Worm (Caenorhabditis elegans) whole organism, midembryonic: ENCODE measurements around the gene lsm-5.

Experiments
- T22C8.4 ChIP-seq: fragments of 200-800 bp; sonication (Bioruptor generic); IDR thresholded peaks from 2 replicates; pipeline ENCODE4 v1.3.6; 2022; ENCODE audit warnings: missing genetic modification characterization, missing compliant biosample characterization
- cog-1 ChIP-seq: sonication (generic microtip); optimal IDR thresholded peaks from 2 replicates; lab custom pipeline; 2016; ENCODE audit warnings: missing genetic modification characterization, missing compliant biosample characterization
- flt-1 ChIP-seq: fragments of 200-800 bp; sonication (Bioruptor generic); IDR thresholded peaks from 2 replicates; pipeline ENCODE4 v1.3.6; 2022; ENCODE audit warnings: missing genetic modification characterization, missing compliant biosample characterization
- klf-2 ChIP-seq: fragments of 200-800 bp; sonication (Bioruptor generic); conservative IDR thresholded peaks from 2 replicates; pipeline ENCODE4 v1.3.6; 2022; ENCODE audit warnings: missing genetic modification reagents, missing genetic modification characterization, missing compliant biosample characterization
- med-1 ChIP-seq: sonication (generic microtip); optimal IDR thresholded peaks from 2 replicates; lab custom pipeline; 2017; ENCODE audit warnings: missing genetic modification characterization, mild to moderate bottlenecking, missing compliant biosample characterization, antibody characterized with exemption, missing genetic modification reagents; ENCODE audit not compliant: insufficient read depth
- ref-1 ChIP-seq: fragments of 200-800 bp; sonication (Bioruptor generic); conservative IDR thresholded peaks from 2 replicates; pipeline ENCODE4 v1.3.6; 2022; ENCODE audit warnings: missing genetic modification reagents, missing genetic modification characterization, missing compliant biosample characterization
- tab-1 ChIP-seq: fragments of 200-800 bp; sonication (Bioruptor generic); IDR thresholded peaks from 2 replicates; pipeline ENCODE4 v1.3.6; 2022; ENCODE audit warnings: missing genetic modification characterization, missing compliant biosample characterization
- ztf-23 ChIP-seq: fragments of 200-800 bp; sonication (Bioruptor generic); IDR thresholded peaks from 2 replicates; pipeline ENCODE4 v1.3.6; 2022; ENCODE audit warnings: missing genetic modification reagents, missing genetic modification characterization, missing compliant biosample characterization
- ztf-29 ChIP-seq: fragments of 200-800 bp; sonication (Bioruptor generic); IDR thresholded peaks from 2 replicates; pipeline ENCODE4 v1.3.6; 2022; ENCODE audit warnings: missing genetic modification reagents, missing genetic modification characterization, missing compliant biosample characterization

Gene lsm-5

DNA sequence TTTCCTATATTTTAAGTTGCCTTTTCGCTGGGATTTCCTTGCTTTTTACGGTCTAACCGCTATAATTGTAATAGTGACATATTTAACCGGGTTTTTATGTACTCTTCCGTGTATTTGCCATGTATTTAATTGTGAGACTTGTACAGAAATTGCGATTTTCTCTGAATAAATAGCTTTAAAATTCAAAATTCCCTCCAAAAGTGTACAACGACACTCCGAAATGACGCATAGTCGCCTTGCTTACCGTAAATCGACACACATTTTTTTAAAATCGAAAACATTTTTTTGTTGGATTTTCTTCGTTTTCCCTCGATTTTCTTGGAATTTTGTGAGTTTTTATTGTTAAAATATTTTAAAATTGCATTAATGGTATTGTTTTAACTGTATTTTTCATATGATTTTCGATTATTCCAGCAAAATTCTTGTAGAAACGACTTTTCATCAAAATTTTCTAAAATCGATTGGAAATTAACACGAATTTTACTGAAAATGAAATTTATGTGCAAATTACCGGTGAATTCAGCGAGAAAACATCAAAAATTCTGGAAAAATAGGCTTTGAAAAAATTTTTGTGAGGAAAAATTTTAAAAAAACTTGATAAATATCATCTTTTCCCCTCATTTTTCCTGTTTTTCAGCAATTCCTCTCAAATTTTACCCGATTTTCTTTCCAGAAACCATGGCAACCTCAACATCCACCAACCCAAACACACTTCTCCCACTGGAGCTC is at the start of gene lsm-5:
Gene lsm-5 (plus strand): TSS at position 679 of the 729 bp plus-strand sequence.
- TF ChIP-seq T22C8.4 (no peak), flt-1 (GFP tag; lab: Robert Waterston, UW) (no peak), ref-1 (GFP tag; lab: Robert Waterston, UW) (no peak), med-1 (GFP tag; lab: Kevin White, UChicago) (no peak), ztf-29 (GFP tag; lab: Robert Waterston, UW) (no peak), klf-2 (GFP tag; lab: Robert Waterston, UW) (no peak), cog-1 (no peak), ztf-23 (GFP tag; lab: Robert Waterston, UW) (no peak), tab-1 (GFP tag; lab: Robert Waterston, UW) (no peak)

DNA sequence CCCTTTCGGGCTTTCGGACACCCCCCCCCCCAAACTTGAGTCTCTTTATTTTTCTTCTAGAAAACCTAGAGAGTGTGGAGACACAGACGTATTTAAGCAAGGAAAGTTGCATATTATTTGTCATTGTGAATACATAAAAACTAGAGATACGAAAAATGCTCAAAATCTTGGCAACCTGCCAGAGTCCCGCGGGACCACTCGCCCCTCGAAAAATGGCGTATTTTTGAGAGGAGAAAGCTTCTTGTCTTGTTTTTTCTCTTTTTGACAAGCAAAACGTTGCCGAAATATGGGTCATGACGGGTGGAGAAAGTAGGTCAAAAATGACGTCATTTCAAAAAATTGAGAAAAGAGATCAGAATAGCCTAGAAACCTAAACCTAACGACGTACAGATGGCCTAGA is 49.8 kb upstream of the lsm-5 start:
- TF ChIP-seq ztf-23 (GFP tag; lab: Robert Waterston, UW) (no peak), ref-1 (GFP tag; lab: Robert Waterston, UW) (no peak), med-1 (GFP tag; lab: Kevin White, UChicago) (no peak), tab-1 (GFP tag; lab: Robert Waterston, UW) (no peak), flt-1 (GFP tag; lab: Robert Waterston, UW) (no peak), cog-1 (no peak), T22C8.4 (no peak), klf-2 (GFP tag; lab: Robert Waterston, UW) (no peak), ztf-29 (GFP tag; lab: Robert Waterston, UW) (no peak)

DNA sequence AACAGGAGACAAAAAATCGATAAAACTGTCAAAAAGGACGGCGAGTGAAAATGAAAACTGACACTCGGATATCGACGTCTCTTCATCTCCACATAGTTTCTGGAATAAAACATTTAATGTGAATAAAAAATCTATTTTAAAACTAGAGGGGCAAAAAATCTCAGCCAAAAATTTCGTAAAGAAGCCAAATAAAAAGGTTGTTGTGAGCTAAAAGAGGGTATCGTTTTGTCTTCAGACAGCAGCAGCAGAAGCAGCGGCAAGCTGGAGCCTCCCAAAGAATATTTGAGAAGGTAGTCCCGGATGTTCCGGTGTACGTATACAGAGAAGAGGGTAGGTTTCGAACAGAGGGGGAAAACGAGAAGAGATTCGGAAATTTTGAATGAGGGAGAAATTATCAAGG is 48.3 kb upstream of the lsm-5 start, which contains the start of gene lgc-31:
Gene lgc-31 (minus strand): TSS at position 101 of the 400 bp plus-strand sequence.
- TF ChIP-seq ztf-23 (GFP tag; lab: Robert Waterston, UW) (no peak), flt-1 (GFP tag; lab: Robert Waterston, UW) (no peak), med-1 (GFP tag; lab: Kevin White, UChicago) (no peak), tab-1 (GFP tag; lab: Robert Waterston, UW) (no peak), cog-1 (no peak), T22C8.4 (no peak), klf-2 (GFP tag; lab: Robert Waterston, UW) (no peak), ztf-29 (GFP tag; lab: Robert Waterston, UW) (no peak), ref-1 (GFP tag; lab: Robert Waterston, UW) (no peak)

DNA sequence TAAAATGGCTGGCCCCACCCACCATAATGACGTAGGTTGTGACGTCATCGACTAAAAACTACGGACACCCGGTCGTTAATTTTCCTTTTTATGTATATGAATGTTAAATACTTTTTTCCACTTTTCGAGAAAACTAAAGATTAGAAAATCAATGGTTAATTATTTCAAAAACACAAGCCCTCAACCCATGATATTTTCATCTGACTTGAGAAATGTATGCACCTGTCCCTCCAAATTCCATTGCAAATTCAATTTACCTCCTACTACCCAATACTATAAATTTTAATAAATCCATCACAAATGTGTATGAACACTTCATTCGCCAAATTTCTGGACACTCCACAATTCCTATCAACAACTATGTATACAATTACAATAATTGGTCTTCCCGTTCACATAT is 41.1 kb upstream of the lsm-5 start, which contains the start of gene srh-276:
Gene srh-276 (plus strand): TSS at position 301 of the 400 bp plus-strand sequence.
- TF ChIP-seq ztf-23 (GFP tag; lab: Robert Waterston, UW) = no peak
- TF ChIP-seq ref-1 (GFP tag; lab: Robert Waterston, UW) = no peak
- no peak for TF ChIP-seq T22C8.4
- no peak for TF ChIP-seq ztf-29 (GFP tag; lab: Robert Waterston, UW)
- TF ChIP-seq flt-1 (GFP tag; lab: Robert Waterston, UW) = no peak
- TF ChIP-seq klf-2 (GFP tag; lab: Robert Waterston, UW) = no peak
- TF ChIP-seq tab-1 (GFP tag; lab: Robert Waterston, UW) = no peak
- TF ChIP-seq med-1 (GFP tag; lab: Kevin White, UChicago) = no peak

DNA sequence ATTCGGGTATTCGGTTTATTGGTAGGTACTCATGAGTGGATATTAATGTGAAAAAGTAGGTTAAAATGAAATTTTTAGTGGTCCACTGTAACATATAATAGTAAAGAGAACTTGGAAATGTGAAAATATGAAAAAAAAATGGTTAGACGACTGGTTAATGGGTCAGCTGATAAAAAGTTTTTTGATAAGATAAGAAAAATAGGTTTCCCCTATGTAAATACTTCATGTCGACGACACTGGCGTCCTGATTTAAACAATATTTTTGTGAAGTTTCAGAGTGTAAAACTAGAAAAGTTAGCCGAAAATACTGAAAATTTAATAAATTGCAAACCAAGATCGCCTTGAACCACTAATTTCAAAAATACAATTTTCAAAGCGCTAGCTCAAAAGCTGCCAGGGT is 37.1 kb upstream of the lsm-5 start, which contains the start of gene F21A3.11:
Gene F21A3.11 (minus strand): TSS at position 117 of the 400 bp plus-strand sequence.
- TF ChIP-seq ztf-29 (GFP tag; lab: Robert Waterston, UW) = no peak

DNA sequence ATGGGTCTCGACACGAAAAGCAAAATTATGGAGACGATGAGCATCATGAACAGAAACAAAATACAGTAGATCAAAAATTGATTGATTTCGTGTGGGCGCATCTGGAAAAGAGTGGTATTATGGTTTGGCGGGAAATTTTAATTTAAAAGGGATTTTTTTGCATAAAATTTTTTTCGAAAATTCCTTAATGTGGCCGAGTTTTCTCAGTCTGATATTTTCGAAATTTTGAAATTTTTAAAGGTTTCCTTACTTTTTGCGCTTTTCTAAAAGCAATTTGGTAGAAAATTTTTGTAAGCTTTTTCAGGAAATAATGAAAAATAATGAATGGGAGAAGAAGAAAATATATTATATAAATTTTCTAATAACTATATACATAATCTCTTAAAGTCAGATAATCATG is 36.3 kb upstream of the lsm-5 start, which contains the start of gene F21A3.2:
Gene F21A3.2 (minus strand): TSS at position 101 of the 400 bp plus-strand sequence.
- TF ChIP-seq flt-1 (GFP tag; lab: Robert Waterston, UW) (no peak), ref-1 (GFP tag; lab: Robert Waterston, UW) (no peak), med-1 (GFP tag; lab: Kevin White, UChicago) (no peak), tab-1 (GFP tag; lab: Robert Waterston, UW) (no peak), T22C8.4 (no peak), klf-2 (GFP tag; lab: Robert Waterston, UW) (no peak), ztf-23 (GFP tag; lab: Robert Waterston, UW) (no peak), ztf-29 (GFP tag; lab: Robert Waterston, UW) (no peak), cog-1 (no peak)

DNA sequence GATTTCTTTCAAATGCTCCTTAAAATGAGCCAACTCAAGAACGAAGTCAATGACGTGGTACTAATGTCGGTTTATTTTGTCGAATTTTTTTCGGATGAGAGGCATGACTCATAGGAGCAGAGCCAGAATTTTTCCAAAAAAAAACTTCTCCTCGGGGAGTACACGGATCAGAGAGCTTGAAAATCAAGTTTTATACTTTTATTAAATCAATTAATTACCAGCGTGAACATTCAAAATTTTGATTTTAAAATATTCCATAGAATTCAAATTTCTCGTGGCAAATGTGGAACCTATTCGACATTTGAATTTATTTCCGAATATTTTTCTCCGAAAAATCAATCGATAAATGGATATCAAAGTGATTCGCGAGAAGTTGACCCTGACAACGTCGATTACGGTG is 33.9 kb upstream of the lsm-5 start, which contains the start of gene F21A3.4:
Gene F21A3.4 (plus strand): TSS at position 301 of the 400 bp plus-strand sequence.
- TF ChIP-seq ref-1 (GFP tag; lab: Robert Waterston, UW) = no peak
- TF ChIP-seq klf-2 (GFP tag; lab: Robert Waterston, UW) = no peak
- TF ChIP-seq flt-1 (GFP tag; lab: Robert Waterston, UW) = no peak
- no peak for TF ChIP-seq cog-1
- no peak for TF ChIP-seq med-1 (GFP tag; lab: Kevin White, UChicago)
- TF ChIP-seq tab-1 (GFP tag; lab: Robert Waterston, UW) = no peak
- TF ChIP-seq ztf-23 (GFP tag; lab: Robert Waterston, UW) = no peak
- TF ChIP-seq T22C8.4 = no peak
- TF ChIP-seq ztf-29 (GFP tag; lab: Robert Waterston, UW) = no peak

DNA sequence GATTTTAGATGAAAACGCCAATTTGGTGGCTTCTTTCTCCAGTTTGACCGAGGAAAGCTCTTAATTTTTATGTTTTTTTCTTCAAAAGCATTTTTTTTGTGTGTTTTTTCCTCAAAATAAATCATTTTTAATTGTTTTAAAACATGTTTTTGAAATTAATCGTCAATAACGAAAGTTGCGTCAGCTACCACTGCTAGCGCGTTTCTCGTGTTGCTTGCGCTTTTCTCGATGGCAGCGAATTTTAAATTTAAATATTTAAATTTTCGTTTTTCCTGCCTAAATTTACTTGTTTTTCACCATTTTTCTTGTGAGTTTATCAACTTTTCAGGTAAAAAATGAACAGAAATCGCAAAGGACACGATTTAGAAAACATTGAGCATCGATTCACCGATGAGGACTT is 32.3 kb upstream of the lsm-5 start, which contains the start of gene prde-1:
Gene prde-1 (plus strand): TSS at position 322 of the 400 bp plus-strand sequence.
- TF ChIP-seq ztf-29 (GFP tag; lab: Robert Waterston, UW) = no peak
- no peak for TF ChIP-seq ztf-23 (GFP tag; lab: Robert Waterston, UW)
- no peak for TF ChIP-seq cog-1
- no peak for TF ChIP-seq T22C8.4
- no peak for TF ChIP-seq med-1 (GFP tag; lab: Kevin White, UChicago)
- no peak for TF ChIP-seq flt-1 (GFP tag; lab: Robert Waterston, UW)
- no peak for TF ChIP-seq tab-1 (GFP tag; lab: Robert Waterston, UW)

DNA sequence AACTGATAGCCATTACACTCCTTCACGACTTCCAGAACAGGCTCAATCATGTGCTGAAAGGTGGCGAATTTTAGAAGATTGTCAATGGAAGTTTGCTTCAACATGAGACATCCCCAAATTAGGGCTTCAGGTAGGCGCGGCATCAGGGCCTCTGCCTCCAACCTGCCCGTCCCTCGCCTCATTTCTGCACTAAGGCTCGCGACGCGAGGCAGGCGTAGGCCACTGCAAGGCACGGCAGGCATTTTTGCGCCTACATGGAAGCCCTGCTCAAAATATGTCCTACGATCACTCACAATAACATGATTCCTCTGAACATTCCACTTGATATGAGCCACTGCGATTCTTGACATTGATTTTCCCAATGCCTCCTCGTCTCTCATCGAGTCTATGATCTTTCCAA is 26.9 kb upstream of the lsm-5 start:
- TF ChIP-seq ztf-23 (GFP tag; lab: Robert Waterston, UW) = no peak
- TF ChIP-seq klf-2 (GFP tag; lab: Robert Waterston, UW) = no peak
- TF ChIP-seq T22C8.4 = no peak
- TF ChIP-seq tab-1 (GFP tag; lab: Robert Waterston, UW) = no peak
- TF ChIP-seq cog-1 = no peak
- no peak for TF ChIP-seq flt-1 (GFP tag; lab: Robert Waterston, UW)
- no peak for TF ChIP-seq med-1 (GFP tag; lab: Kevin White, UChicago)
- no peak for TF ChIP-seq ztf-29 (GFP tag; lab: Robert Waterston, UW)
- no peak for TF ChIP-seq ref-1 (GFP tag; lab: Robert Waterston, UW)
